Worm (Caenorhabditis elegans): ENCODE results near the gene hat-1.

DNA sequence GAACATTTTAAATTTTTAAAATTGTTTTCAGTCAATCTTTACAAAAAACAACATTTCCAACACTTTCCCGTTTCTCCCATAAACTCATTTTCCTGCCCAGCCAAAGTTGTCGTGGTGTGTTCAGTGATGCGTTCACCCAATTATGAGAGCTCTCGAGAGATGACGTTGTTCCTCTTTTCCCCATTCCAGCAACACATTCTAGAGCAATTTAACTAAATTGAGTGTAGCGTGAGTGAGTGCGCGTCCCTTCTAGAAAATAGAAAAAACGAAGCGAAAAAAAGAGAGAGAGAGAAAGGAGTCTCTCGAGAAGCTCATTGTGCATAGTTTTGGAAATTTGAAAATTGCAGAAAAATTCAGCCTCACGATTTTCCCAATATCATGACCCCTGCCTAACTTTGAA, 48.3 kb downstream of the hat-1 start:
- TF ChIP-seq ceh-34 (tag; optimal IDR thresholded peaks at IDR 0.05) (no peak), nhr-11 (tag; optimal IDR thresholded peaks at IDR 0.05) (no peak), C08G9.2 (tag; optimal IDR thresholded peaks at IDR 0.05) (no peak), pqm-1 (tag; optimal IDR thresholded peaks at IDR 0.05) (no peak), pag-3 (tag; optimal IDR thresholded peaks at IDR 0.05; ENCODE audit: borderline replicate concordance) (no peak), elt-2 (tag; optimal IDR thresholded peaks at IDR 0.05) (no peak), ama-1 (optimal IDR thresholded peaks at IDR 0.05) (no peak), rnt-1 (tag; optimal IDR thresholded peaks at IDR 0.05) (no peak), nhr-232 (tag; optimal IDR thresholded peaks at IDR 0.05) (no peak)

Data from whole organism, late embryonic.